Worm (Caenorhabditis elegans) whole organism, mixed stage, embryonic: Measurements from ENCODE around the gene srh-282.

ENCODE experiments used
- bed-3 ChIP-seq: fragments of 200-800 bp; sonication (Bioruptor generic); optimal IDR thresholded peaks from 3 replicates; lab custom pipeline; 2018; ENCODE audit warnings: mild to moderate bottlenecking, missing genetic modification characterization, moderate library complexity, missing compliant biosample characterization
- drap-1 ChIP-seq: fragments of 200-800 bp; sonication (Bioruptor generic); optimal IDR thresholded peaks from 3 replicates; lab custom pipeline; 2018; ENCODE audit warnings: mild to moderate bottlenecking, missing genetic modification characterization, missing compliant biosample characterization
- elt-1 ChIP-seq: sonication (generic microtip); optimal IDR thresholded peaks from 2 replicates; lab custom pipeline; 2017; ENCODE audit warnings: missing genetic modification characterization, mild to moderate bottlenecking, missing compliant biosample characterization, antibody characterized with exemption, moderate library complexity, borderline replicate concordance; ENCODE audit not compliant: insufficient read depth
- lsy-2 ChIP-seq: fragments of 150-350 bp; optimal IDR thresholded peaks from 2 replicates; lab custom pipeline; 2014; ENCODE audit warnings: missing biosample characterization, missing genetic modification characterization
- nhr-12 ChIP-seq: fragments of 150-350 bp; optimal IDR thresholded peaks from 2 replicates; lab custom pipeline; 2014; ENCODE audit warnings: missing biosample characterization, missing genetic modification characterization
- sem-2 ChIP-seq: fragments of 200-800 bp; sonication (Bioruptor generic); optimal IDR thresholded peaks from 2 replicates; lab custom pipeline; 2018; ENCODE audit warnings: mild to moderate bottlenecking, missing genetic modification characterization, missing compliant biosample characterization
- sptf-1 ChIP-seq: sonication (generic microtip); optimal IDR thresholded peaks from 2 replicates; lab custom pipeline; 2017; ENCODE audit warnings: mild to moderate bottlenecking, missing genetic modification characterization, moderate library complexity, missing compliant biosample characterization
- unc-62 ChIP-seq: fragments of 150-350 bp; optimal IDR thresholded peaks from 2 replicates; lab custom pipeline; 2014; ENCODE audit warnings: missing biosample characterization, missing genetic modification reagents, missing genetic modification characterization

ce11 chrIV:266148-266547 is 7.1 kb downstream of the srh-282 start, which contains the start of gene T21D12.12:
- TF ChIP-seq sem-2 (GFP tag; lab: Kevin White, UChicago): no peak
- no peak for TF ChIP-seq lsy-2
- no peak for TF ChIP-seq nhr-12 (tag; lab: Kevin White, UChicago)
- TF ChIP-seq bed-3 (GFP tag; lab: Kevin White, UChicago): no peak
- TF ChIP-seq unc-62 (GFP tag; lab: Kevin White, UChicago): no peak
- TF ChIP-seq drap-1 (GFP tag; lab: Kevin White, UChicago): no peak
- TF ChIP-seq sptf-1 (tag; lab: Kevin White, UChicago): no peak
- no peak for TF ChIP-seq elt-1
